Worm (Caenorhabditis elegans): ENCODE data around the gene F40G12.11.
A peak's percentile ranks its signal among the peaks of the same experiment; 100 is the strongest.

F40G12.11 gene

ce11 chrV:14320730-14321319 lies 34.9 kb downstream of the F40G12.11 start:
- TF ChIP-seq F10E7.11 (tag; optimal IDR thresholded peaks at IDR 0.05) (no peak), athp-1 (tag; optimal IDR thresholded peaks at IDR 0.05) (peak; percentile 15), dox-1 (GFP tag; IDR thresholded peaks at IDR 0.05) (no peak), bed-2 (GFP tag; IDR thresholded peaks at IDR 0.05) (no peak), gei-17 (GFP tag; optimal IDR thresholded peaks at IDR 0.05) (no peak), attf-5 (GFP tag; optimal IDR thresholded peaks at IDR 0.05) (peak; percentile 23), pbrm-1 (GFP tag; IDR thresholded peaks at IDR 0.05) (0 out of 2 replicates have a peak, but pooled peaks have one; percentile 14), ZK185.1 (tag; optimal IDR thresholded peaks at IDR 0.05; ENCODE audit: poor library complexity, severe bottlenecking) (no peak), lin-35 (GFP tag; optimal IDR thresholded peaks at IDR 0.05) (no peak), B0336.3 (GFP tag; IDR thresholded peaks at IDR 0.05) (peak; percentile 31; the same call in 1 of the 2 replicates), ama-1 (optimal IDR thresholded peaks at IDR 0.05) (no peak), ama-1 (GFP tag; optimal IDR thresholded peaks at IDR 0.05) (no peak), cebp-1 (GFP tag; IDR thresholded peaks at IDR 0.05) (no peak), cebp-1 (tag; optimal IDR thresholded peaks at IDR 0.05) (peak; percentile 26), Y95B8A.8 (GFP tag; IDR thresholded peaks at IDR 0.05) (no peak), nhr-90 (tag; optimal IDR thresholded peaks at IDR 0.05) (no peak), egl-18 (GFP tag; IDR thresholded peaks at IDR 0.05) (no peak), nfyb-1 (GFP tag; IDR thresholded peaks at IDR 0.05) (0 out of 2 replicates have a peak, but pooled peaks have one; percentile 30), zfh-2 (GFP tag; conservative IDR thresholded peaks at IDR 0.05) (peak; percentile 95), B0261.1 (tag; optimal IDR thresholded peaks at IDR 0.05) (no peak), attf-3 (GFP tag; conservative IDR thresholded peaks at IDR 0.05) (no peak), madf-8 (GFP tag; conservative IDR thresholded peaks at IDR 0.05) (no peak), attf-6 (GFP tag; IDR thresholded peaks at IDR 0.05) (no peak), F57A8.1 (GFP tag; optimal IDR thresholded peaks at IDR 0.05) (peak; percentile 31), egrh-3 (GFP tag; IDR thresholded peaks at IDR 0.05) (peak; percentile 98), ztf-26 (tag; optimal IDR thresholded peaks at IDR 0.05) (no peak)

- no peak for TF ChIP-seq C06A6.2 (GFP tag; conservative IDR thresholded peaks at IDR 0.05)
- TF ChIP-seq T26A5.8 (tag; optimal IDR thresholded peaks at IDR 0.05) = no peak
- TF ChIP-seq xnd-1 (tag; optimal IDR thresholded peaks at IDR 0.05) = no peak
- TF ChIP-seq madf-3 (GFP tag; IDR thresholded peaks at IDR 0.05) = no peak
- TF ChIP-seq ztf-28 (GFP tag; IDR thresholded peaks at IDR 0.05) = no peak
- TF ChIP-seq hlh-26 (GFP tag; conservative IDR thresholded peaks at IDR 0.05) = no peak
- no peak for TF ChIP-seq F57C9.4 (tag; optimal IDR thresholded peaks at IDR 0.05)
- no peak for TF ChIP-seq aptf-2 (GFP tag; conservative IDR thresholded peaks at IDR 0.05)
- TF ChIP-seq lin-35 (GFP tag; optimal IDR thresholded peaks at IDR 0.05) = no peak
- peak; percentile 75; the same call in 1 of the 2 replicates for TF ChIP-seq hmg-1.2 (GFP tag; IDR thresholded peaks at IDR 0.05)
- TF ChIP-seq Y67H2A.10 (GFP tag; conservative IDR thresholded peaks at IDR 0.05) = no peak
- no peak for TF ChIP-seq pbrm-1 (GFP tag; IDR thresholded peaks at IDR 0.05)
- no peak for TF ChIP-seq tbx-9 (tag; optimal IDR thresholded peaks at IDR 0.05; ENCODE audit: borderline replicate concordance)
- no peak for TF ChIP-seq cebp-1 (GFP tag; IDR thresholded peaks at IDR 0.05)
- peak; percentile 70 for TF ChIP-seq cebp-1 (tag; optimal IDR thresholded peaks at IDR 0.05)
- TF ChIP-seq bed-2 (GFP tag; IDR thresholded peaks at IDR 0.05) = no peak
Observed at ce11 chrV:14322743-14323142, 36.8 kb downstream of the F40G12.11 start, which contains the start of gene F47B8.3. F47B8.3 (minus strand) TSS chrV:14323003.
